Fruit fly (Drosophila melanogaster) whole organism, embryonic: ENCODE data around the gene Nepl18.

ENCODE experiments used
- Adf1 ChIP-seq: fragments of 200-800 bp; sonication (Bioruptor generic); IDR thresholded peaks from 2 replicates; pipeline ENCODE4 v1.3.6; 2022; ENCODE audit warnings: missing biosample characterization, missing genetic modification characterization
- Bdp1 ChIP-seq: fragments of 200-800 bp; sonication (Bioruptor generic); optimal IDR thresholded peaks from 3 replicates; lab custom pipeline; 2016; ENCODE audit warnings: missing biosample characterization, missing genetic modification characterization
- CG10543 ChIP-seq: fragments of 200-800 bp; sonication (Bioruptor generic); optimal IDR thresholded peaks from 3 replicates; lab custom pipeline; 2017; ENCODE audit warnings: missing biosample characterization, mild to moderate bottlenecking, missing genetic modification characterization, moderate library complexity
- CG10979 ChIP-seq: fragments of 200-800 bp; sonication (Bioruptor generic); optimal IDR thresholded peaks from 2 replicates; lab custom pipeline; 2018; ENCODE audit warnings: missing biosample characterization, mild to moderate bottlenecking, missing genetic modification characterization, moderate library complexity
- CG11456 ChIP-seq: fragments of 200-800 bp; sonication (Bioruptor generic); IDR thresholded peaks from 3 replicates; pipeline ENCODE4 v1.3.6; 2022; ENCODE audit warnings: missing biosample characterization, missing genetic modification characterization
- CG11504 ChIP-seq: fragments of 200-800 bp; sonication (Bioruptor generic); optimal IDR thresholded peaks from 3 replicates; lab custom pipeline; 2019; ENCODE audit warnings: missing biosample characterization, mild to moderate bottlenecking, missing genetic modification characterization, moderate library complexity
- CG12769 ChIP-seq: fragments of 200-800 bp; sonication (Bioruptor generic); optimal IDR thresholded peaks from 2 replicates; lab custom pipeline; 2019; ENCODE audit warnings: missing biosample characterization, mild to moderate bottlenecking, missing genetic modification characterization, moderate library complexity
- CG14667 ChIP-seq: fragments of 200-800 bp; sonication (Bioruptor generic); IDR thresholded peaks from 2 replicates; pipeline ENCODE4 v1.3.6; 2022; ENCODE audit warnings: missing biosample characterization, missing genetic modification characterization
- CG14860 ChIP-seq: fragments of 200-800 bp; sonication (Bioruptor generic); IDR thresholded peaks from 3 replicates; pipeline ENCODE4 v1.3.6; 2022; ENCODE audit warnings: missing biosample characterization, missing genetic modification characterization; ENCODE audit not compliant: partially characterized antibody
- CG17359 ChIP-seq: fragments of 200-800 bp; sonication (Bioruptor generic); optimal IDR thresholded peaks from 3 replicates; lab custom pipeline; 2018; ENCODE audit warnings: missing biosample characterization, mild to moderate bottlenecking, missing genetic modification characterization, moderate library complexity
- CG18599 ChIP-seq: fragments of 200-800 bp; sonication (Bioruptor generic); optimal IDR thresholded peaks from 3 replicates; lab custom pipeline; 2017; ENCODE audit warnings: missing biosample characterization, missing genetic modification characterization, mild to moderate bottlenecking, moderate library complexity, missing genetic modification reagents
- CG2199 ChIP-seq: fragments of 200-800 bp; sonication (Bioruptor generic); IDR thresholded peaks from 3 replicates; pipeline ENCODE4 v1.3.6; 2022; ENCODE audit warnings: missing biosample characterization, missing genetic modification characterization
- CG2202 ChIP-seq: fragments of 200-800 bp; sonication (Bioruptor generic); optimal IDR thresholded peaks from 2 replicates; lab custom pipeline; 2018; ENCODE audit warnings: missing biosample characterization, mild to moderate bottlenecking, missing genetic modification characterization
- CG2712 ChIP-seq: fragments of 200-800 bp; optimal IDR thresholded peaks from 3 replicates; lab custom pipeline; 2019; ENCODE audit warnings: missing biosample characterization, mild to moderate bottlenecking, missing genetic modification characterization, moderate library complexity
- CG3163 ChIP-seq: fragments of 200-800 bp; sonication (Bioruptor generic); optimal IDR thresholded peaks from 3 replicates; lab custom pipeline; 2016; ENCODE audit warnings: missing biosample characterization, missing genetic modification characterization
- CG32767 ChIP-seq: fragments of 200-800 bp; sonication (Bioruptor generic); IDR thresholded peaks from 2 replicates; pipeline ENCODE4 v1.3.6; 2022; ENCODE audit warnings: missing biosample characterization, missing genetic modification characterization
- CG4404 ChIP-seq: fragments of 200-800 bp; sonication (Bioruptor generic); IDR thresholded peaks from 2 replicates; pipeline ENCODE4 v1.3.6; 2022; ENCODE audit warnings: missing biosample characterization, missing genetic modification characterization
- CG6683 ChIP-seq: fragments of 200-800 bp; sonication (Bioruptor generic); optimal IDR thresholded peaks from 2 replicates; lab custom pipeline; 2017; ENCODE audit warnings: missing biosample characterization, mild to moderate bottlenecking, missing genetic modification characterization, missing genetic modification reagents
- CG7271 ChIP-seq: fragments of 200-800 bp; sonication (Bioruptor generic); optimal IDR thresholded peaks from 2 replicates; lab custom pipeline; 2018; ENCODE audit warnings: missing biosample characterization, mild to moderate bottlenecking, missing genetic modification characterization, moderate library complexity
- CG9609 ChIP-seq: fragments of 200-800 bp; sonication (Bioruptor generic); optimal IDR thresholded peaks from 3 replicates; lab custom pipeline; 2016; ENCODE audit warnings: missing biosample characterization, missing genetic modification characterization
- CG9876 ChIP-seq: fragments of 200-800 bp; sonication (Bioruptor generic); optimal IDR thresholded peaks from 2 replicates; lab custom pipeline; 2016; ENCODE audit warnings: missing biosample characterization, missing genetic modification characterization
- CHES-1-like ChIP-seq: fragments of 200-800 bp; sonication (Bioruptor generic); optimal IDR thresholded peaks from 2 replicates; lab custom pipeline; 2016; ENCODE audit warnings: missing biosample characterization, missing genetic modification characterization
- CkIIα-i1 ChIP-seq: fragments of 200-800 bp; sonication (Bioruptor generic); IDR thresholded peaks from 2 replicates; pipeline ENCODE4 v1.3.6; 2022; ENCODE audit warnings: missing biosample characterization, missing genetic modification characterization
- D19A ChIP-seq: fragments of 200-800 bp; optimal IDR thresholded peaks from 3 replicates; lab custom pipeline; 2019; ENCODE audit warnings: missing biosample characterization, mild to moderate bottlenecking, missing genetic modification characterization, moderate library complexity
- HLHmδ ChIP-seq: fragments of 200-800 bp; sonication (Bioruptor generic); optimal IDR thresholded peaks from 2 replicates; lab custom pipeline; 2018; ENCODE audit warnings: missing biosample characterization, mild to moderate bottlenecking, missing genetic modification characterization, moderate library complexity
- HmgD ChIP-seq: fragments of 200-800 bp; sonication (Bioruptor generic); optimal IDR thresholded peaks from 3 replicates; lab custom pipeline; 2016; ENCODE audit warnings: missing biosample characterization, missing genetic modification characterization
- Kr ChIP-seq: fragments of 200-800 bp; sonication (Bioruptor generic); optimal IDR thresholded peaks from 2 replicates; lab custom pipeline; 2017; ENCODE audit warnings: missing biosample characterization, mild to moderate bottlenecking, missing genetic modification characterization
- Lhr ChIP-seq: fragments of 200-800 bp; sonication (Bioruptor generic); optimal IDR thresholded peaks from 3 replicates; lab custom pipeline; 2017; ENCODE audit warnings: mild to moderate bottlenecking, missing biosample characterization, missing genetic modification reagents, missing genetic modification characterization
- Spps ChIP-seq: fragments of 200-800 bp; sonication (Bioruptor generic); optimal IDR thresholded peaks from 2 replicates; lab custom pipeline; 2018; ENCODE audit warnings: missing biosample characterization, mild to moderate bottlenecking, missing genetic modification characterization
- Stat92E ChIP-seq, 3 experiments: fragments of >200 bp in 2 of 3; fragments of 200-800 bp in 1 of 3; sonication (Bioruptor generic) in 1 of 3; optimal IDR thresholded peaks; 2 replicates each; lab custom pipeline; 2017 to 2019; ENCODE audit warnings: missing biosample characterization in 3 of 3, missing genetic modification characterization in 3 of 3, mild to moderate bottlenecking in 1 of 3, moderate library complexity in 1 of 3
- Usf ChIP-seq: fragments of 200-800 bp; sonication (Bioruptor generic); optimal IDR thresholded peaks from 2 replicates; lab custom pipeline; 2017; ENCODE audit warnings: missing genotype, missing biosample characterization, missing genetic modification characterization
- az2 ChIP-seq: fragments of 200-800 bp; sonication (Bioruptor generic); optimal IDR thresholded peaks from 3 replicates; lab custom pipeline; 2016; ENCODE audit warnings: missing biosample characterization, missing genetic modification characterization
- bowl ChIP-seq: fragments of 200-800 bp; sonication (Bioruptor generic); IDR thresholded peaks from 2 replicates; pipeline ENCODE4 v1.3.6; 2022; ENCODE audit warnings: missing biosample characterization, missing genetic modification characterization
- chm ChIP-seq: fragments of 200-800 bp; sonication (Bioruptor generic); IDR thresholded peaks from 2 replicates; pipeline ENCODE4 v1.3.6; 2022; ENCODE audit warnings: missing biosample characterization, missing genetic modification characterization
- crp ChIP-seq, 2 experiments: fragments of 200-800 bp; sonication (Bioruptor generic); optimal IDR thresholded peaks; 2 replicates in 1 of 2; 3 replicates in 1 of 2; lab custom pipeline; 2017; ENCODE audit warnings: missing biosample characterization in 2 of 2, missing genetic modification characterization in 2 of 2, mild to moderate bottlenecking in 1 of 2, moderate library complexity in 1 of 2
- exex ChIP-seq: fragments of 200-800 bp; sonication (Bioruptor generic); optimal IDR thresholded peaks from 4 replicates; lab custom pipeline; 2018; ENCODE audit warnings: missing biosample characterization, mild to moderate bottlenecking, missing genetic modification characterization, moderate library complexity
- fd3F ChIP-seq: fragments of 200-800 bp; sonication (Bioruptor generic); optimal IDR thresholded peaks from 2 replicates; lab custom pipeline; 2018; ENCODE audit warnings: missing biosample characterization, mild to moderate bottlenecking, missing genetic modification characterization, moderate library complexity
- gem ChIP-seq: fragments of 200-800 bp; sonication (Bioruptor generic); optimal IDR thresholded peaks from 2 replicates; lab custom pipeline; 2019; ENCODE audit warnings: missing biosample characterization, mild to moderate bottlenecking, missing genetic modification characterization, moderate library complexity
- ham ChIP-seq: fragments of 200-800 bp; sonication (Bioruptor generic); IDR thresholded peaks from 2 replicates; pipeline ENCODE4 v1.3.6; 2022; ENCODE audit warnings: missing biosample characterization, missing genetic modification characterization
- jigr1 ChIP-seq: fragments of 200-800 bp; sonication (Bioruptor generic); IDR thresholded peaks from 3 replicates; pipeline ENCODE4 v1.3.6; 2022; ENCODE audit warnings: missing biosample characterization, missing genetic modification characterization
- ken ChIP-seq: fragments of 200-800 bp; sonication (Bioruptor generic); IDR thresholded peaks from 3 replicates; pipeline ENCODE4 v1.3.6; 2022; ENCODE audit warnings: missing biosample characterization, missing genetic modification characterization
- kni ChIP-seq: fragments of 200-800 bp; sonication (Bioruptor generic); optimal IDR thresholded peaks from 3 replicates; lab custom pipeline; 2017; ENCODE audit warnings: mild to moderate bottlenecking, missing biosample characterization, missing genetic modification reagents, missing genetic modification characterization
- lilli ChIP-seq: fragments of 200-800 bp; sonication (Bioruptor generic); optimal IDR thresholded peaks from 3 replicates; lab custom pipeline; 2016; ENCODE audit warnings: missing biosample characterization, missing genetic modification characterization
- mam ChIP-seq: fragments of 200-800 bp; sonication (Bioruptor generic); optimal IDR thresholded peaks from 3 replicates; lab custom pipeline; 2016; ENCODE audit warnings: missing biosample characterization, missing genetic modification characterization
- nerfin-1 ChIP-seq: fragments of 200-800 bp; sonication (Bioruptor generic); optimal IDR thresholded peaks from 3 replicates; lab custom pipeline; 2019; ENCODE audit warnings: missing biosample characterization, mild to moderate bottlenecking, missing genetic modification characterization, moderate library complexity
- otp ChIP-seq: fragments of 200-800 bp; sonication (Bioruptor generic); IDR thresholded peaks from 3 replicates; pipeline ENCODE4, ENCODE4 v1.3.6; 2022; ENCODE audit warnings: missing biosample characterization, missing genetic modification characterization
- pfk ChIP-seq: fragments of 200-800 bp; sonication (Bioruptor generic); optimal IDR thresholded peaks from 2 replicates; lab custom pipeline; 2018; ENCODE audit warnings: missing biosample characterization, mild to moderate bottlenecking, missing genetic modification characterization, moderate library complexity
- row ChIP-seq: fragments of 200-800 bp; sonication (Bioruptor generic); IDR thresholded peaks from 3 replicates; pipeline ENCODE4 v1.3.6; 2022; ENCODE audit warnings: missing biosample characterization, missing genetic modification characterization
- schlank ChIP-seq: fragments of 200-800 bp; sonication (Bioruptor generic); optimal IDR thresholded peaks from 2 replicates; lab custom pipeline; 2018; ENCODE audit warnings: missing biosample characterization, mild to moderate bottlenecking, missing genetic modification characterization
- stwl ChIP-seq: fragments of 200-800 bp; sonication (Bioruptor generic); optimal IDR thresholded peaks from 3 replicates; lab custom pipeline; 2018; ENCODE audit warnings: missing biosample characterization, mild to moderate bottlenecking, missing genetic modification characterization, moderate library complexity
- tin ChIP-seq: fragments of 200-800 bp; sonication (Bioruptor generic); optimal IDR thresholded peaks from 3 replicates; lab custom pipeline; 2016; ENCODE audit warnings: missing biosample characterization, missing genetic modification characterization

The Nepl18 gene

DNA sequence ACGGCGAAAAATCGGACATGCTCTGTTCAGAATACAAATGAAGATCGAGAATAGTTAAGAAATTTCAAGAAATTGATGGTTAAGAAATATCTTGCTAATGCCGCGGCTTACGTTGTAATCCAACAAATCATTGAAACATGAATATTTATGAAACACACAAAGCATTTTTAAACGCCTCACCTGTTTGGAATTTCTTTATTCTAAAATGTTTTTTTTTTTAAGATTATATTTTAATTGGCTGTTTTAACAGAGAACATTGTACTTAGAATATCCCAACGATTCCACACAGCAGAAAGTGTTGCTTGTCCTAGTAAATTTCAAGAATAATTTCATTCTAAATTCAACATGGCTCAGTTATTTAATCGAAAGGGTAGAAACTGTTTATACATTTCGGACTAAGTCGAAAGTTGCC is 23.4 kb upstream of the Nepl18 start (continued):
- TF ChIP-seq row (GFP tag; lab: Robert Waterston, UW) (0 out of 3 replicates have a peak, but pooled peaks have one; percentile 33), chm (no peak), CG6683 (no peak), bowl (GFP tag; lab: Robert Waterston, UW) (no peak), CkIIα-i1 (GFP tag; lab: Robert Waterston, UW) (no peak), CG2712 (tag; lab: Kevin White, UChicago) (peak; percentile 34), CHES-1-like (GFP tag; lab: Kevin White, UChicago) (no peak), CG9609 (GFP tag; lab: Kevin White, UChicago) (no peak), Lhr (GFP tag; lab: Kevin White, UChicago) (no peak), Adf1 (GFP tag; lab: Robert Waterston, UW) (no peak), CG11456 (GFP tag; lab: Robert Waterston, UW) (no peak), jigr1 (GFP tag; lab: Robert Waterston, UW) (no peak), lilli (GFP tag; lab: Kevin White, UChicago) (no peak), CG18599 (GFP tag; lab: Kevin White, UChicago) (peak; percentile 15), CG10543 (GFP tag; lab: Kevin White, UChicago) (no peak), CG10979 (tag; lab: Kevin White, UChicago) (peak; percentile 41), gem (tag; lab: Kevin White, UChicago) (peak; percentile 49), CG9876 (GFP tag; lab: Kevin White, UChicago) (no peak), HmgD (no peak), Spps (no peak), CG3163 (GFP tag; lab: Kevin White, UChicago) (no peak), CG4404 (GFP tag; lab: Robert Waterston, UW) (no peak), CG12769 (tag; lab: Kevin White, UChicago) (no peak), ken (GFP tag; lab: Robert Waterston, UW) (no peak), CG2199 (GFP tag; lab: Robert Waterston, UW) (no peak), kni (GFP tag; lab: Kevin White, UChicago) (no peak), CG2202 (tag; lab: Kevin White, UChicago) (no peak), CG11504 (peak; percentile 25), Stat92E (GFP tag; optimal IDR thresholded peaks at IDR 0.05; lab: Kevin White, UChicago) (no peak), D19A (tag; lab: Kevin White, UChicago) (no peak), HLHmδ (GFP tag; lab: Kevin White, UChicago) (no peak), exex (no peak), CG14667 (GFP tag; lab: Robert Waterston, UW) (no peak), crp (GFP tag; optimal IDR thresholded peaks at IDR 0.05; lab: Kevin White, UChicago) (no peak), Bdp1 (GFP tag; lab: Kevin White, UChicago) (no peak), Kr (GFP tag; lab: Kevin White, UChicago) (no peak), CG14860 (GFP tag; lab: Robert Waterston, UW) (no peak), CG32767 (no peak), stwl (tag; lab: Kevin White, UChicago) (no peak), fd3F (GFP tag; lab: Kevin White, UChicago) (no peak), otp (GFP tag; lab: Robert Waterston, UW) (no peak), Usf (no peak), ham (no peak), pfk (GFP tag; lab: Kevin White, UChicago) (no peak), schlank (no peak), CG17359 (tag; lab: Kevin White, UChicago) (no peak), CG7271 (tag; lab: Kevin White, UChicago) (no peak), az2 (peak; percentile 16), tin (GFP tag; lab: Kevin White, UChicago) (peak; percentile 18), nerfin-1 (tag; lab: Kevin White, UChicago) (no peak), mam (GFP tag; lab: Kevin White, UChicago) (no peak)
